In the genomic region with DNA sequence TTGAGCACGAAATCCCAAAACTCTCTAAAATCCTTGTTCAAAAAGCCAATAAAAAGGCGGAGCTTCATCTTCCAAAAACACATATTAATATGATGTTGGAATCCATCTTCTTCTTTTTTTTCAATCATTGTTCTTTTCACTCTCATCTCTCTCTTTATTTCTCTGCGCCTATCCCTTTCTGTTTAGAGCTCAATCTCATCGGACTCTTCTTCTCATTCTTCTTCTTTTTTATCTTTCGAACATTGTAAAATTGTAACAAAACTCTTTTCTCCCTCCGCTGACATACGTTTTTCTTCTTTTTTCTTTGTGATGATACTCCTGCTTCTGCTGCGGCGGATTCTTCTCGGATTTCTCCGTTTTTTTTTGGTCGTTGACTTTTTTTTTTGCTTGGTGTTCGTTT, we compare ENCODE assay signal across 7 worm cellular contexts.
TF ChIP-seq lines count a peak whose summit lies in the region.

No protein-coding gene starts in this region.

TF ChIP-seq in whole organism, L1 larva, 84 proteins besides CTCF, POLR2A, EP300 and RAD21 (continues in another document):
- TF ChIP-seq nhr-19 (GFP tag; conservative IDR thresholded peaks at IDR 0.05; lab: Robert Waterston, UW) (no peak), nhr-77 (tag; optimal IDR thresholded peaks at IDR 0.05; lab: Kevin White, UChicago) (no peak), unc-98 (GFP tag; IDR thresholded peaks at IDR 0.05; lab: Robert Waterston, UW) (no peak), C04F5.9 (tag; optimal IDR thresholded peaks at IDR 0.05; lab: Kevin White, UChicago) (no peak), nhr-47 (tag; optimal IDR thresholded peaks at IDR 0.05; lab: Kevin White, UChicago) (no peak), unc-130 (tag; optimal IDR thresholded peaks at IDR 0.05; lab: Kevin White, UChicago) (no peak), dpl-1 (GFP tag; optimal IDR thresholded peaks at IDR 0.05; lab: Kevin White, UChicago) (no peak), mep-1 (tag; optimal IDR thresholded peaks at IDR 0.05; lab: Kevin White, UChicago) (peak; percentile 42), pag-3 (tag; optimal IDR thresholded peaks at IDR 0.05; lab: Kevin White, UChicago; ENCODE audit: borderline replicate concordance, insufficient read depth) (peak; percentile 30), egl-27 (tag; optimal IDR thresholded peaks at IDR 0.05; lab: Kevin White, UChicago) (no peak), tlp-1 (tag; optimal IDR thresholded peaks at IDR 0.05; lab: Kevin White, UChicago) (no peak), efl-3 (GFP tag; optimal IDR thresholded peaks at IDR 0.05; lab: Kevin White, UChicago) (no peak)

TF ChIP-seq in whole organism, L2 larva, 48 proteins besides CTCF, POLR2A, EP300 and RAD21 (continues in another document):
- TF ChIP-seq nhr-6 (tag; optimal IDR thresholded peaks at IDR 0.05; lab: Kevin White, UChicago) (no peak), F13H6.1 (tag; optimal IDR thresholded peaks at IDR 0.05; lab: Kevin White, UChicago) (peak; percentile 47), peb-1 (tag; optimal IDR thresholded peaks at IDR 0.05; lab: Kevin White, UChicago) (no peak), ama-1 (optimal IDR thresholded peaks at IDR 0.05; lab: Kevin White, UChicago) (no peak), ztf-1 (GFP tag; conservative IDR thresholded peaks at IDR 0.05; lab: Robert Waterston, UW) (no peak), fos-1 (tag; optimal IDR thresholded peaks at IDR 0.05; lab: Kevin White, UChicago) (no peak), nhr-237 (tag; optimal IDR thresholded peaks at IDR 0.05; lab: Kevin White, UChicago) (no peak), unc-55 (GFP tag; optimal IDR thresholded peaks at IDR 0.05; lab: Kevin White, UChicago) (peak; percentile 27), snpc-4 (tag; optimal IDR thresholded peaks at IDR 0.05; lab: Kevin White, UChicago) (no peak), sma-9 (GFP tag; optimal IDR thresholded peaks at IDR 0.05; lab: Kevin White, UChicago) (peak; percentile 44), sma-9 (tag; optimal IDR thresholded peaks at IDR 0.05; lab: Kevin White, UChicago) (no peak), sem-4 (tag; optimal IDR thresholded peaks at IDR 0.05; lab: Kevin White, UChicago) (peak; percentile 66), C34F6.9 (tag; optimal IDR thresholded peaks at IDR 0.05; lab: Kevin White, UChicago) (peak; percentile 76)

TF ChIP-seq in whole organism, L3 larva, 47 proteins besides CTCF, POLR2A, EP300 and RAD21 (continues in another document):
- no peak for TF ChIP-seq nhr-237 (tag; optimal IDR thresholded peaks at IDR 0.05; lab: Kevin White, UChicago)
- TF ChIP-seq pha-4 (tag; optimal IDR thresholded peaks at IDR 0.05; lab: Kevin White, UChicago) = no peak
- TF ChIP-seq fkh-2 (tag; optimal IDR thresholded peaks at IDR 0.05; lab: Kevin White, UChicago) = no peak
- TF ChIP-seq egl-5 (tag; optimal IDR thresholded peaks at IDR 0.05; lab: Kevin White, UChicago) = peak; percentile 6
- peak; percentile 38 for TF ChIP-seq snpc-4 (tag; optimal IDR thresholded peaks at IDR 0.05; lab: Kevin White, UChicago)
- TF ChIP-seq elt-2 (tag; optimal IDR thresholded peaks at IDR 0.05; lab: Kevin White, UChicago) = no peak
- TF ChIP-seq pqm-1 (tag; optimal IDR thresholded peaks at IDR 0.05; lab: Kevin White, UChicago) = no peak
- TF ChIP-seq R02D3.7 (tag; optimal IDR thresholded peaks at IDR 0.05; lab: Kevin White, UChicago) = no peak
- TF ChIP-seq sea-2 (GFP tag; optimal IDR thresholded peaks at IDR 0.05; lab: Kevin White, UChicago) = no peak
- TF ChIP-seq nhr-23 (tag; optimal IDR thresholded peaks at IDR 0.05; lab: Kevin White, UChicago) = no peak
- no peak for TF ChIP-seq nhr-11 (tag; optimal IDR thresholded peaks at IDR 0.05; lab: Kevin White, UChicago)
- no peak for TF ChIP-seq nhr-28 (tag; optimal IDR thresholded peaks at IDR 0.05; lab: Kevin White, UChicago)
- TF ChIP-seq ceh-16 (tag; optimal IDR thresholded peaks at IDR 0.05; lab: Kevin White, UChicago) = no peak

TF ChIP-seq in whole organism, L4 larva, 104 proteins besides CTCF, POLR2A, EP300 and RAD21:
- TF ChIP-seq madf-9 (GFP tag; conservative IDR thresholded peaks at IDR 0.05; lab: Robert Waterston, UW) (no peak), daf-16 (GFP tag; optimal IDR thresholded peaks at IDR 0.05; lab: Kevin White, UChicago) (peak in 1 of 2 experiments; percentile 1), daf-16 (tag; optimal IDR thresholded peaks at IDR 0.05; lab: Kevin White, UChicago) (no peak), aha-1 (tag; lab: Kevin White, UChicago) (peak; percentile 10), unc-62 (GFP tag; optimal IDR thresholded peaks at IDR 0.05 in 1 of 2; lab: Kevin White, UChicago) (peak in 1 of 2 experiments; percentile 28), unc-62 (tag; optimal IDR thresholded peaks at IDR 0.05; lab: Kevin White, UChicago) (no peak), hlh-11 (tag; optimal IDR thresholded peaks at IDR 0.05; lab: Kevin White, UChicago) (peak; percentile 39), mep-1 (tag; optimal IDR thresholded peaks at IDR 0.05; lab: Kevin White, UChicago) (peak; percentile 46), tra-1 (GFP tag; IDR thresholded peaks at IDR 0.05; lab: Robert Waterston, UW) (no peak), lsy-2 (tag; optimal IDR thresholded peaks at IDR 0.05; lab: Kevin White, UChicago) (peak in 1 of 2 experiments; percentile 63), fkh-10 (GFP tag; optimal IDR thresholded peaks at IDR 0.05; lab: Kevin White, UChicago) (peak; percentile 16), nhr-42 (GFP tag; IDR thresholded peaks at IDR 0.05; lab: Robert Waterston, UW) (no peak)

TF ChIP-seq in whole organism, late embryonic, 69 proteins besides CTCF, POLR2A, EP300 and RAD21:
- peak; percentile 13 for TF ChIP-seq rnt-1 (tag; optimal IDR thresholded peaks at IDR 0.05; lab: Kevin White, UChicago)
- TF ChIP-seq unc-55 (GFP tag; optimal IDR thresholded peaks at IDR 0.05; lab: Kevin White, UChicago) = peak; percentile 20
- no peak for TF ChIP-seq K02D7.2 (tag; optimal IDR thresholded peaks at IDR 0.05; lab: Kevin White, UChicago)

TF ChIP-seq in whole organism, mixed stage, embryonic, 35 proteins besides CTCF, POLR2A, EP300 and RAD21:
- TF ChIP-seq blmp-1 (tag; optimal IDR thresholded peaks at IDR 0.05; lab: Kevin White, UChicago) (no peak), mep-1 (tag; optimal IDR thresholded peaks at IDR 0.05; lab: Kevin White, UChicago) (no peak), mab-5 (tag; optimal IDR thresholded peaks at IDR 0.05; lab: Kevin White, UChicago) (peak; percentile 1), nhr-2 (tag; optimal IDR thresholded peaks at IDR 0.05; lab: Kevin White, UChicago) (no peak), ces-1 (GFP tag; optimal IDR thresholded peaks at IDR 0.05; lab: Kevin White, UChicago) (peak; percentile 22), nhr-12 (tag; optimal IDR thresholded peaks at IDR 0.05; lab: Kevin White, UChicago) (no peak), flh-1 (GFP tag; optimal IDR thresholded peaks at IDR 0.05; lab: Kevin White, UChicago) (no peak), snpc-4 (tag; optimal IDR thresholded peaks at IDR 0.05; lab: Kevin White, UChicago) (no peak), unc-120 (tag; optimal IDR thresholded peaks at IDR 0.05; lab: Kevin White, UChicago; ENCODE audit: poor library complexity, severe bottlenecking) (peak; percentile 54), hlh-1 (tag; optimal IDR thresholded peaks at IDR 0.05; lab: Kevin White, UChicago) (no peak)
TF ChIP-seq in whole organism, mixed stage, embryonic: peak in this region for 3.

TF ChIP-seq in whole organism, young adult, 124 proteins besides CTCF, POLR2A, EP300 and RAD21:
- TF ChIP-seq F10E7.11 (tag; optimal IDR thresholded peaks at IDR 0.05; lab: Kevin White, UChicago) = no peak
- no peak for TF ChIP-seq F57C9.4 (tag; optimal IDR thresholded peaks at IDR 0.05; lab: Kevin White, UChicago)
- TF ChIP-seq Y56A3A.18 (GFP tag; IDR thresholded peaks at IDR 0.05; lab: Robert Waterston, UW) = no peak
- TF ChIP-seq madf-10 (tag; optimal IDR thresholded peaks at IDR 0.05; lab: Kevin White, UChicago) = no peak
- TF ChIP-seq somi-1 (GFP tag; optimal IDR thresholded peaks at IDR 0.05; lab: Kevin White, UChicago) = peak; percentile 51
- TF ChIP-seq bed-1 (GFP tag; IDR thresholded peaks at IDR 0.05; lab: Robert Waterston, UW) = no peak
- TF ChIP-seq akir-1 (GFP tag; optimal IDR thresholded peaks at IDR 0.05; lab: Kevin White, UChicago) = no peak
TF ChIP-seq in whole organism, young adult: peak in this region for 1.
